Worm (Caenorhabditis elegans) whole organism, L3 larva: Measurements from ENCODE around the gene C03B1.6.

Source experiments
- ama-1 ChIP-seq: fragments of 150-350 bp; optimal IDR thresholded peaks from 2 replicates; lab custom pipeline; 2018
- ceh-16 ChIP-seq: sonication (generic microtip); optimal IDR thresholded peaks from 2 replicates; lab custom pipeline; 2017; ENCODE audit warnings: missing biosample characterization, missing genetic modification characterization
- egl-27 ChIP-seq: sonication (generic microtip); optimal IDR thresholded peaks from 4 replicates; lab custom pipeline; 2017; ENCODE audit warnings: missing biosample characterization, missing genetic modification reagents, missing genetic modification characterization
- elt-1 ChIP-seq: fragments of 150-350 bp; optimal IDR thresholded peaks from 2 replicates; lab custom pipeline; 2014; ENCODE audit warnings: missing biosample characterization, missing genetic modification characterization
- eor-1 ChIP-seq, 2 experiments: fragments of 150-350 bp; optimal IDR thresholded peaks; 2 replicates each; lab custom pipeline; 2014 to 2018; ENCODE audit warnings: missing biosample characterization in 2 of 2, missing genetic modification characterization in 2 of 2
- fos-1 ChIP-seq: fragments of 150-350 bp; optimal IDR thresholded peaks from 2 replicates; lab custom pipeline; 2014; ENCODE audit warnings: missing biosample characterization, missing genetic modification characterization
- hmg-11 ChIP-seq: sonication (generic microtip); optimal IDR thresholded peaks from 2 replicates; lab custom pipeline; 2016; ENCODE audit warnings: missing genetic modification characterization, missing compliant biosample characterization
- jun-1 ChIP-seq: fragments of 150-350 bp; optimal IDR thresholded peaks from 2 replicates; lab custom pipeline; 2014; ENCODE audit warnings: missing biosample characterization, missing genetic modification reagents, missing genetic modification characterization
- nhr-12 ChIP-seq: fragments of 150-350 bp; optimal IDR thresholded peaks from 2 replicates; lab custom pipeline; 2014; ENCODE audit warnings: missing biosample characterization, missing genetic modification characterization
- nhr-25 ChIP-seq: sonication (generic microtip); optimal IDR thresholded peaks from 2 replicates; lab custom pipeline; 2017; ENCODE audit warnings: missing biosample characterization, missing genetic modification characterization
- nhr-77 ChIP-seq: fragments of 150-350 bp; optimal IDR thresholded peaks from 2 replicates; lab custom pipeline; 2014; ENCODE audit warnings: missing biosample characterization, missing genetic modification characterization
- pha-4 ChIP-seq: fragments of 150-350 bp; optimal IDR thresholded peaks from 2 replicates; lab custom pipeline; 2014; ENCODE audit warnings: missing biosample characterization, missing genetic modification reagents, missing genetic modification characterization
- pqm-1 ChIP-seq: fragments of 150-350 bp; optimal IDR thresholded peaks from 2 replicates; lab custom pipeline; 2017; ENCODE audit warnings: missing biosample characterization, missing genetic modification characterization, inconsistent platforms
- snpc-4 ChIP-seq: fragments of 150-350 bp; optimal IDR thresholded peaks from 2 replicates; lab custom pipeline; 2014; ENCODE audit warnings: missing biosample characterization, missing genetic modification characterization

DNA sequence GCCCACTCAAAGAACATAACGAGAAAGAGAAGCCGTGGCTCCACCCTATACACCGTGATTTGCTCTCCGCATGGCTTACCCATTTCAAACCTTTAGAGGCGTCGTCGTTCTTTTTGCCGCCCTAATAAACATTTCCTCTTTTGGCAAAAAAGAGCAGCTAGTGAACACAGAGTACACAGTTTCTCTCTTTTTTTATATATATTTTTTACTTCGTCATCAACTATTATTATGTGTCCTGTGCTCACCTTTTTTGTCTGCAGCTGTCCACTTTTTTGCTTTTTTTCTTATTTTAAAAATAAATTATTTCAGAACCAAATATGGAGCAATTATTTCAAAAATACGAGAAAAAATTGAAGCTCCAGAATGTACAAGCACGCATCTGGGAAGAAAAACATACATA, 19.6 kb downstream of the C03B1.6 start, which contains the start of gene C03B1.2:
- TF ChIP-seq ama-1 (lab: Kevin White, UChicago) (no peak), nhr-25 (tag; lab: Kevin White, UChicago) (no peak), pha-4 (tag; lab: Kevin White, UChicago) (no peak), nhr-77 (tag; lab: Kevin White, UChicago) (no peak), snpc-4 (tag; lab: Kevin White, UChicago) (no peak), hmg-11 (tag; lab: Kevin White, UChicago) (no peak), jun-1 (tag; lab: Kevin White, UChicago) (no peak), fos-1 (tag; lab: Kevin White, UChicago) (no peak), nhr-12 (no peak), pqm-1 (tag; lab: Kevin White, UChicago) (no peak), elt-1 (no peak), eor-1 (tag; optimal IDR thresholded peaks at IDR 0.05; lab: Kevin White, UChicago) (no peak), egl-27 (tag; lab: Kevin White, UChicago) (no peak), ceh-16 (tag; lab: Kevin White, UChicago) (no peak)
